Worm (Caenorhabditis elegans) whole organism, late embryonic: ENCODE measurements around the gene Y57A10C.10.

Source experiments
- dmd-4 ChIP-seq: sonication (generic microtip); optimal IDR thresholded peaks from 2 replicates; lab custom pipeline; 2016; ENCODE audit warnings: borderline replicate concordance, missing genetic modification characterization, missing compliant biosample characterization
- eyg-1 ChIP-seq: sonication (generic microtip); optimal IDR thresholded peaks from 2 replicates; lab custom pipeline; 2016; ENCODE audit warnings: missing genotype, missing genetic modification characterization, missing compliant biosample characterization
- pha-4 ChIP-seq: fragments of 150-350 bp; optimal IDR thresholded peaks from 2 replicates; lab custom pipeline; 2018; ENCODE audit warnings: missing biosample characterization, missing genetic modification reagents, missing genetic modification characterization
- rnt-1 ChIP-seq: sonication (generic microtip); optimal IDR thresholded peaks from 2 replicates; lab custom pipeline; 2016; ENCODE audit warnings: missing genetic modification characterization, missing compliant biosample characterization
- tbx-7 ChIP-seq: sonication (generic microtip); optimal IDR thresholded peaks from 2 replicates; lab custom pipeline; 2016; ENCODE audit warnings: missing genotype, missing genetic modification characterization, missing compliant biosample characterization

DNA sequence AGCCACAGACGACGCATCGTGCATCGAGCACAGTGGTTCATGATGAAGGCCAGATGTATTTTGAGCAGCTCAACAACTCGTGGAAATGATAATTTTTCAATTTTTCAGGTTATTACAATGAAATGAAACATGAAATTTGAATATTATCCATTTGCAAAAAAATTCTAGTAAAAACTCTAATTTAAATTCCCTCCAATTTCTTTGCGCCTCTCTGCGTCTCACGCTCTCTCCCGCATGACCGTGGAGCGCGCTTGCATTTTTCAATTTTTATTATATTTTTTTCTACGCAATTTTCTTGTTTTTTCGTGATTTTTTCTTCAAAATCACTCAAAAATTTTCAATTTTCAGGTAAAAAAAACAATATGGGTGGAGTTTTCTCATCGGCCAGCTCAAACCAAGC is 18.4 kb upstream of the Y57A10C.10 start, which contains the start of gene tag-281:
- TF ChIP-seq pha-4 (tag; lab: Kevin White, UChicago) (no peak), dmd-4 (tag; lab: Kevin White, UChicago) (no peak), tbx-7 (tag; lab: Kevin White, UChicago) (no peak), eyg-1 (no peak), rnt-1 (tag; lab: Kevin White, UChicago) (no peak)
